Worm (Caenorhabditis elegans): Measurements from ENCODE around the gene W08E12.7.

DNA sequence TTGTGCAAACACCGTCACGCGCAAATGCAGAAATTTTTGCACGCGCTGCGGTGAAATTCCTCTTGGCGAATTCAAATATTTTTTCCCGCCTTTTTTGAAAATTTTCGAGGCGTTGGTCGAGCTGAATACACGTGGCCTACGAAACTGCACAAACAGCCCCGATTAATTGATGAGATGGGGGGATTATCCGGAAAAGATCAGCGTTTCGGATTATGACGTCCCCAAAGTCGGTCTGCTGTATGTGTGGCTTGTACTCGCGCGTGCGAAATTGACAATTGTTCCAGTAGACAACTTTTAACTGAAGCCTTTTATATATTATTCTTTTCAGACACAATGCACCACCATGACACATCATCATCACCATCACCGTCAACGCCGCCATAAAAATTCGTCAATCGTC, 42.9 kb upstream of the W08E12.7 start:
- TF ChIP-seq pha-4 (tag; optimal IDR thresholded peaks at IDR 0.05), result no peak
- no peak for TF ChIP-seq F57C9.4 (tag; optimal IDR thresholded peaks at IDR 0.05)
- no peak for TF ChIP-seq ceh-100 (GFP tag; IDR thresholded peaks at IDR 0.05)
- TF ChIP-seq nhr-90 (tag; optimal IDR thresholded peaks at IDR 0.05), result no peak
- TF ChIP-seq ama-1 (optimal IDR thresholded peaks at IDR 0.05), result no peak
- TF ChIP-seq ama-1 (GFP tag; optimal IDR thresholded peaks at IDR 0.05), result no peak
- no peak for TF ChIP-seq lag-1 (GFP tag; IDR thresholded peaks at IDR 0.05)
- TF ChIP-seq snpc-4 (GFP tag; optimal IDR thresholded peaks at IDR 0.05), result no peak
- TF ChIP-seq snpc-4 (tag; optimal IDR thresholded peaks at IDR 0.05), result no peak

Measured in whole organism, young adult.